Worm (Caenorhabditis elegans) whole organism, young adult: ENCODE measurements around the gene dyci-1.

ENCODE experiments used
- B0035.1 ChIP-seq: sonication (generic microtip); optimal IDR thresholded peaks from 2 replicates; lab custom pipeline; 2016; ENCODE audit warnings: missing genetic modification characterization, mild to moderate bottlenecking, missing compliant biosample characterization, missing genotype, missing genetic modification reagents
- B0261.1 ChIP-seq: sonication (generic microtip); optimal IDR thresholded peaks from 2 replicates; lab custom pipeline; 2016; ENCODE audit warnings: mild to moderate bottlenecking, missing genetic modification characterization, moderate library complexity, missing compliant biosample characterization
- C17E4.6 ChIP-seq: fragments of 200-800 bp; sonication (Bioruptor generic); IDR thresholded peaks from 2 replicates; pipeline ENCODE4 v1.3.6; 2022; ENCODE audit warnings: missing genetic modification reagents, missing genetic modification characterization, missing compliant biosample characterization
- F10E7.11 ChIP-seq: sonication (generic microtip); optimal IDR thresholded peaks from 2 replicates; lab custom pipeline; 2017; ENCODE audit warnings: mild to moderate bottlenecking, missing genetic modification characterization, moderate library complexity, missing compliant biosample characterization
- F33H1.4 ChIP-seq: fragments of 200-800 bp; sonication (Bioruptor generic); IDR thresholded peaks from 2 replicates; pipeline ENCODE4 v1.3.6; 2022; ENCODE audit warnings: missing genetic modification reagents, missing genetic modification characterization, missing compliant biosample characterization
- F49E8.2 ChIP-seq: sonication (generic microtip); optimal IDR thresholded peaks from 3 replicates; lab custom pipeline; 2017; ENCODE audit warnings: missing genetic modification characterization, mild to moderate bottlenecking, missing compliant biosample characterization, antibody characterized with exemption, moderate library complexity; ENCODE audit not compliant: insufficient read depth
- K11D2.4 ChIP-seq: fragments of 200-800 bp; sonication (Bioruptor generic); IDR thresholded peaks from 2 replicates; pipeline ENCODE4 v1.3.6; 2022; ENCODE audit warnings: missing genetic modification reagents, missing genetic modification characterization, missing compliant biosample characterization
- K12H6.12 ChIP-seq: fragments of 200-800 bp; sonication (Bioruptor generic); optimal IDR thresholded peaks from 2 replicates; lab custom pipeline; 2018; ENCODE audit warnings: mild to moderate bottlenecking, missing genetic modification characterization, missing compliant biosample characterization
- ZK185.1 ChIP-seq: sonication (generic microtip); optimal IDR thresholded peaks from 2 replicates; lab custom pipeline; 2016; ENCODE audit warnings: mild to moderate bottlenecking, missing genetic modification characterization, missing compliant biosample characterization; ENCODE audit not compliant: poor library complexity, severe bottlenecking
- athp-1 ChIP-seq: sonication (generic microtip); optimal IDR thresholded peaks from 2 replicates; lab custom pipeline; 2017; ENCODE audit warnings: mild to moderate bottlenecking, missing genetic modification characterization, missing compliant biosample characterization
- attf-6 ChIP-seq: fragments of 200-800 bp; sonication (Bioruptor generic); IDR thresholded peaks from 2 replicates; pipeline ENCODE4 v1.3.6; 2022; ENCODE audit warnings: missing genetic modification reagents, missing genetic modification characterization, missing compliant biosample characterization
- cebp-1 ChIP-seq, 2 experiments: fragments of 200-800 bp in 1 of 2; sonication (Bioruptor generic) in 1 of 2; sonication (generic microtip) in 1 of 2; IDR thresholded peaks in 1 of 2; optimal IDR thresholded peaks in 1 of 2; 2 replicates each; pipeline versions ENCODE4 v1.3.6 to Lab custom; 2017 to 2022; ENCODE audit warnings: missing compliant biosample characterization in 2 of 2, missing genetic modification characterization in 2 of 2, mild to moderate bottlenecking in 1 of 2, missing genetic modification reagents in 1 of 2, moderate library complexity in 1 of 2
- ceh-100 ChIP-seq: fragments of 200-800 bp; sonication (Bioruptor generic); IDR thresholded peaks from 2 replicates; pipeline ENCODE4 v1.3.6; 2022; ENCODE audit warnings: missing genetic modification reagents, missing genetic modification characterization, missing compliant biosample characterization
- ceh-27 ChIP-seq: fragments of 200-800 bp; sonication (Bioruptor generic); optimal IDR thresholded peaks from 2 replicates; lab custom pipeline; 2018; ENCODE audit warnings: mild to moderate bottlenecking, missing genetic modification characterization, moderate library complexity, missing compliant biosample characterization
- ceh-40 ChIP-seq: fragments of 200-800 bp; sonication (Bioruptor generic); IDR thresholded peaks from 2 replicates; pipeline ENCODE4 v1.3.6; 2022; ENCODE audit warnings: missing genetic modification characterization, missing compliant biosample characterization
- ceh-79 ChIP-seq: sonication (generic microtip); optimal IDR thresholded peaks from 2 replicates; lab custom pipeline; 2017; ENCODE audit warnings: mild to moderate bottlenecking, missing genetic modification characterization, missing compliant biosample characterization
- chd-7 ChIP-seq: sonication (generic microtip); optimal IDR thresholded peaks from 2 replicates; lab custom pipeline; 2016; ENCODE audit warnings: mild to moderate bottlenecking, missing genetic modification characterization, moderate library complexity, missing compliant biosample characterization
- die-1 ChIP-seq: sonication (generic microtip); optimal IDR thresholded peaks from 2 replicates; lab custom pipeline; 2016; ENCODE audit warnings: missing genotype, mild to moderate bottlenecking, missing genetic modification characterization, missing compliant biosample characterization
- efl-1 ChIP-seq: fragments of 150-350 bp; optimal IDR thresholded peaks from 2 replicates; lab custom pipeline; 2014; ENCODE audit warnings: missing biosample characterization, missing genetic modification reagents, missing genetic modification characterization
- ets-4 ChIP-seq: fragments of 200-800 bp; sonication (Bioruptor generic); optimal IDR thresholded peaks from 2 replicates; lab custom pipeline; 2018; ENCODE audit warnings: mild to moderate bottlenecking, missing genetic modification characterization, missing compliant biosample characterization
- hlh-12 ChIP-seq: sonication (generic microtip); optimal IDR thresholded peaks from 2 replicates; lab custom pipeline; 2016; ENCODE audit warnings: missing genetic modification characterization, missing compliant biosample characterization
- hrde-1 ChIP-seq: sonication (generic microtip); optimal IDR thresholded peaks from 2 replicates; lab custom pipeline; 2016; ENCODE audit warnings: missing genetic modification characterization, mild to moderate bottlenecking, missing compliant biosample characterization, moderate library complexity, missing genotype, missing genetic modification reagents, borderline replicate concordance
- hsf-1 ChIP-seq: fragments of 200-800 bp; sonication (Bioruptor generic); IDR thresholded peaks from 2 replicates; pipeline ENCODE4 v1.3.6; 2022; ENCODE audit warnings: missing genetic modification reagents, missing genetic modification characterization, missing compliant biosample characterization
- lag-1 ChIP-seq: fragments of 200-800 bp; sonication (Bioruptor generic); IDR thresholded peaks from 2 replicates; pipeline ENCODE4 v1.3.6; 2022; ENCODE audit warnings: missing genetic modification reagents, missing genetic modification characterization, missing compliant biosample characterization
- lin-26 ChIP-seq: fragments of 200-800 bp; sonication (Bioruptor generic); IDR thresholded peaks from 2 replicates; pipeline ENCODE4 v1.3.6; 2022; ENCODE audit warnings: missing genetic modification reagents, missing genetic modification characterization, missing compliant biosample characterization
- lir-1 ChIP-seq: fragments of 200-800 bp; sonication (Bioruptor generic); conservative IDR thresholded peaks from 2 replicates; pipeline ENCODE4 v1.3.6; 2022; ENCODE audit warnings: missing genetic modification reagents, missing genetic modification characterization, missing compliant biosample characterization
- lsl-1 ChIP-seq: fragments of 200-800 bp; sonication (Bioruptor generic); optimal IDR thresholded peaks from 2 replicates; lab custom pipeline; 2018; ENCODE audit warnings: mild to moderate bottlenecking, missing genetic modification characterization, moderate library complexity, missing compliant biosample characterization
- madf-6 ChIP-seq: fragments of 200-800 bp; sonication (Bioruptor generic); IDR thresholded peaks from 2 replicates; pipeline ENCODE4 v1.3.6; 2022; ENCODE audit warnings: missing genetic modification reagents, missing genetic modification characterization, missing compliant biosample characterization
- mcd-1 ChIP-seq: fragments of 200-800 bp; sonication (Bioruptor generic); IDR thresholded peaks from 2 replicates; pipeline ENCODE4 v1.3.6; 2022; ENCODE audit warnings: missing genetic modification reagents, missing genetic modification characterization, missing compliant biosample characterization
- nfyb-1 ChIP-seq: fragments of 200-800 bp; sonication (Bioruptor generic); IDR thresholded peaks from 2 replicates; pipeline ENCODE4 v1.3.6; 2022; ENCODE audit warnings: missing genetic modification reagents, missing genetic modification characterization, missing compliant biosample characterization
- nhr-80 ChIP-seq: sonication (generic microtip); optimal IDR thresholded peaks from 2 replicates; lab custom pipeline; 2016; ENCODE audit warnings: missing genetic modification characterization, missing compliant biosample characterization
- nhr-90 ChIP-seq: sonication (generic microtip); optimal IDR thresholded peaks from 2 replicates; lab custom pipeline; 2016; ENCODE audit warnings: missing genotype, mild to moderate bottlenecking, missing genetic modification characterization, missing compliant biosample characterization
- repo-1 ChIP-seq: sonication (generic microtip); optimal IDR thresholded peaks from 2 replicates; lab custom pipeline; 2017; ENCODE audit warnings: mild to moderate bottlenecking, missing genetic modification characterization, missing compliant biosample characterization
- sdz-38 ChIP-seq: sonication (generic microtip); optimal IDR thresholded peaks from 2 replicates; lab custom pipeline; 2016; ENCODE audit warnings: missing genotype, missing genetic modification characterization, missing compliant biosample characterization
- somi-1 ChIP-seq: fragments of 200-800 bp; sonication (Bioruptor generic); optimal IDR thresholded peaks from 2 replicates; lab custom pipeline; 2018; ENCODE audit warnings: mild to moderate bottlenecking, missing genetic modification characterization, missing compliant biosample characterization
- tlf-1 ChIP-seq: fragments of 200-800 bp; sonication (Bioruptor generic); optimal IDR thresholded peaks from 2 replicates; lab custom pipeline; 2018; ENCODE audit warnings: mild to moderate bottlenecking, missing genetic modification characterization, missing compliant biosample characterization
- unc-130 ChIP-seq: sonication (generic microtip); optimal IDR thresholded peaks from 2 replicates; lab custom pipeline; 2016; ENCODE audit warnings: missing genetic modification reagents, missing genetic modification characterization, missing compliant biosample characterization
- unc-62 ChIP-seq: fragments of 150-350 bp; optimal IDR thresholded peaks from 2 replicates; lab custom pipeline; 2014; ENCODE audit warnings: missing biosample characterization, missing genetic modification reagents, missing genetic modification characterization
- xnd-1 ChIP-seq: sonication (generic microtip); optimal IDR thresholded peaks from 2 replicates; lab custom pipeline; 2016; ENCODE audit warnings: missing genotype, missing genetic modification reagents, missing genetic modification characterization, missing compliant biosample characterization
- zim-3 ChIP-seq: sonication (generic microtip); optimal IDR thresholded peaks from 2 replicates; lab custom pipeline; 2017; ENCODE audit warnings: mild to moderate bottlenecking, missing genetic modification characterization, moderate library complexity, missing compliant biosample characterization
- ztf-22 ChIP-seq: fragments of 200-800 bp; sonication (Bioruptor generic); optimal IDR thresholded peaks from 2 replicates; lab custom pipeline; 2018; ENCODE audit warnings: mild to moderate bottlenecking, missing genetic modification characterization, moderate library complexity, missing compliant biosample characterization
- ztf-26 ChIP-seq: sonication (generic microtip); optimal IDR thresholded peaks from 2 replicates; lab custom pipeline; 2017; ENCODE audit warnings: missing genetic modification characterization, missing compliant biosample characterization
- ztf-3 ChIP-seq: fragments of 200-800 bp; sonication (Bioruptor generic); optimal IDR thresholded peaks from 2 replicates; lab custom pipeline; 2018; ENCODE audit warnings: mild to moderate bottlenecking, missing genetic modification characterization, missing compliant biosample characterization
- ztf-6 ChIP-seq: fragments of 200-800 bp; sonication (Bioruptor generic); IDR thresholded peaks from 2 replicates; pipeline ENCODE4 v1.3.6; 2022; ENCODE audit warnings: missing genetic modification reagents, missing genetic modification characterization, missing compliant biosample characterization

The dyci-1 gene

DNA sequence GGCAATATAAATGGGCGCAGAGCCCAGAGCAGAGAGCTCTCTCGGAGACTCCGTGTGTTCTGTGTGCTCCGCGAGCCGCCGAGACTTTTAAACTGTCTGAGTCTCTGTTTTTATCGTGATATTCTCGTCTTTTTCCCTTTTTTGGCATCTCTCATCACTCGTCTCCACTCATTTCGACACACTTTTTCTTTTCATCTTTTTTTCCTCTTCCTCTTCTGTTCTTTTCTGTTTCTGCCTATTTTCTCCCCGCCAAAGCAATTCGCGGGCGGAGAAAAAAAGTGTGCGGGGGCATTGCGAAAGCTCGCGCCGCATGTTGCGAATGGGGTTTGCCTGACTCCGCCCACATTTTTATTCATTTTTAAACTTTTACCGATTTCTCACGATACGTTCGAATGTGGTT is 28.7 kb downstream of the dyci-1 start (continued):
- peak; percentile 42 for TF ChIP-seq nhr-90 (tag; lab: Kevin White, UChicago)

DNA sequence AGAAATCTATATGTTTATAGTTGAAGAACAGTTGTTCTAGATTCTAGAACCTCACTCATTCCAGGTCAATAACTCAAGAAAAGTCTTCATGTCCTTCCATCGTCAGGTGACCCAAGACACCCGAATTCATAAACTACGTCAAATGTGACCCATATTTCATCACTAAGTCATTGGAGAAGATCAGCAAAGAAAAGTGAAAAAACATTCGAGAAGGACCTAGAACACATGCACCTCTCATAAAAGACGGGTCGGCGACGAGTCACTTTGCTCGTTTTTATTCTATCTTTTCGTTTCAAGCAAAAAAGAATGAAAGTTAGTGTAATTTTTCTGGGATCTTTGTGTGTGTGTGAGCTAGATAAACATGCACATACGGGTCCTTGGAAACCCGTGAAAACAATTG is 33.9 kb downstream of the dyci-1 start:
- TF ChIP-seq lsl-1 (GFP tag; lab: Kevin White, UChicago) (no peak), xnd-1 (no peak), sdz-38 (tag; lab: Kevin White, UChicago) (no peak), attf-6 (GFP tag; lab: Robert Waterston, UW) (no peak), athp-1 (no peak), chd-7 (tag; lab: Kevin White, UChicago) (no peak), zim-3 (tag; lab: Kevin White, UChicago) (no peak), F49E8.2 (tag; lab: Kevin White, UChicago) (no peak), efl-1 (GFP tag; lab: Kevin White, UChicago) (no peak), lag-1 (no peak), madf-6 (GFP tag; lab: Robert Waterston, UW) (no peak), ztf-6 (GFP tag; lab: Robert Waterston, UW) (no peak), B0261.1 (tag; lab: Kevin White, UChicago) (no peak), hsf-1 (GFP tag; lab: Robert Waterston, UW) (peak; percentile 41; the same call in 1 of the 2 replicates), F33H1.4 (GFP tag; lab: Robert Waterston, UW) (no peak), hlh-12 (tag; lab: Kevin White, UChicago) (no peak), unc-130 (GFP tag; lab: Kevin White, UChicago) (no peak), C17E4.6 (GFP tag; lab: Robert Waterston, UW) (no peak), somi-1 (GFP tag; lab: Kevin White, UChicago) (peak; percentile 60), cebp-1 (GFP tag; IDR thresholded peaks at IDR 0.05; lab: Robert Waterston, UW) (no peak), cebp-1 (tag; optimal IDR thresholded peaks at IDR 0.05; lab: Kevin White, UChicago) (peak; percentile 54), repo-1 (tag; lab: Kevin White, UChicago) (no peak), K11D2.4 (GFP tag; lab: Robert Waterston, UW) (no peak), ztf-26 (no peak), tlf-1 (GFP tag; lab: Kevin White, UChicago) (no peak), K12H6.12 (tag; lab: Kevin White, UChicago) (peak; percentile 27), ztf-22 (no peak), nfyb-1 (no peak)

DNA sequence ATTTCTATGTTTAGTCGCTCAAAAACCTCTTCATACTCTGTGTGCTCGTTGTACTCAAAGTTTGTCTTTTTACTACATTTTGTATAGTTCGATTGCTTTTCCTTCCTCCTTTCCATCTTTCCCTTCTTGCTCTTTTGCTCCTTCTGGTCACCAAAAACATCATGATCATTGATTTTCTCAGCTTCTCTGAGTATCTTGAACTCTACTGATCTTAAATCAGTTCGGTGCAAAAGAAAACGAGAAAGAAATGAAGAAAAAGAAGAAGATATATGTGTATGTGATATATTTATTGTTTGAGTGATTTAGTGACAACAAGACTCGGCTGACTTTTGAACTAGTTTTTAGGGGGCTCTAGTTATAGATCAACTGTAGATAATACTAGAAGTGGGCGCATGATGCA is 35.0 kb downstream of the dyci-1 start:
- TF ChIP-seq F10E7.11 (tag; lab: Kevin White, UChicago) (no peak), ceh-40 (GFP tag; lab: Robert Waterston, UW) (no peak), ZK185.1 (tag; lab: Kevin White, UChicago) (no peak), B0035.1 (tag; lab: Kevin White, UChicago) (no peak), lsl-1 (GFP tag; lab: Kevin White, UChicago) (no peak), hrde-1 (tag; lab: Kevin White, UChicago) (no peak), ets-4 (no peak)

DNA sequence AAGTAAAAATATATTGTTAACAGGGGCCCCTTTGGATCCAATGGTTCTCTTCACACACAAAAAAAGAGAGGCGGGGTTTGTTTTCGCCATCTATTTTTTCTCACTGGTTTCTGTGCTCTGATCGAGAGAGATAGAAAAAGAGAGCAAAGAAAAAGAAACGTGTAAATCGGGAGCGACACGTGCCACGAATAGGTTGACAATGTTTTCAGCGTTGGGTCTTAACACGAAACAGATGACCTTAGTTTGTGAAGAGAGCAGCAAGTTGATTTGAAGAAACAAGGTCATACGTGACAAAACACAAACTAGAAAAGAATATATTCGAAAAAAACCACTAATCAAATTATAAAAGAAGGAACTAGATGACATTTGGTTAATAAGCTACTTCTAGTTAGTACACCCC is 36.6 kb downstream of the dyci-1 start, which contains the start of gene lin-45:
TSS of gene lin-45 (minus strand) at position 82 of the 400 bp plus-strand sequence.
- no peak for TF ChIP-seq mcd-1 (GFP tag; lab: Robert Waterston, UW)
- no peak for TF ChIP-seq die-1
- no peak for TF ChIP-seq ceh-27 (GFP tag; lab: Kevin White, UChicago)
- no peak for TF ChIP-seq ceh-100
- no peak for TF ChIP-seq F49E8.2 (tag; lab: Kevin White, UChicago)
- no peak for TF ChIP-seq lin-26 (GFP tag; lab: Robert Waterston, UW)
- no peak for TF ChIP-seq athp-1
- TF ChIP-seq K11D2.4 (GFP tag; lab: Robert Waterston, UW): no peak
- TF ChIP-seq unc-62: no peak
- TF ChIP-seq unc-130 (GFP tag; lab: Kevin White, UChicago): no peak
- no peak for TF ChIP-seq nhr-80 (tag; lab: Kevin White, UChicago)
- no peak for TF ChIP-seq C17E4.6 (GFP tag; lab: Robert Waterston, UW)
- TF ChIP-seq lir-1 (GFP tag; lab: Robert Waterston, UW): no peak
- TF ChIP-seq ztf-3 (GFP tag; lab: Kevin White, UChicago): no peak
- TF ChIP-seq zim-3 (tag; lab: Kevin White, UChicago): no peak
- no peak for TF ChIP-seq ceh-79
